Worm (Caenorhabditis elegans) whole organism, L3 larva: Measurements from ENCODE around the gene C08F1.8.
"Not testable (repeated sequence)": the region's sequence is repeated elsewhere in the genome, so short reads cannot be mapped to it uniquely, and the experiment has no call there.

Experiments
- R02D3.7 ChIP-seq: fragments of 150-350 bp; optimal IDR thresholded peaks from 2 replicates; lab custom pipeline; 2014; ENCODE audit warnings: missing biosample characterization, missing genetic modification characterization
- ZK546.5 ChIP-seq: sonication (generic microtip); optimal IDR thresholded peaks from 2 replicates; lab custom pipeline; 2017; ENCODE audit warnings: missing biosample characterization, missing genetic modification characterization
- aly-2 ChIP-seq: fragments of 150-350 bp; optimal IDR thresholded peaks from 2 replicates; lab custom pipeline; 2014; ENCODE audit warnings: missing biosample characterization, missing genetic modification characterization
- ama-1 ChIP-seq: fragments of 150-350 bp; optimal IDR thresholded peaks from 2 replicates; lab custom pipeline; 2018
- ceh-16 ChIP-seq: sonication (generic microtip); optimal IDR thresholded peaks from 2 replicates; lab custom pipeline; 2017; ENCODE audit warnings: missing biosample characterization, missing genetic modification characterization
- ceh-28 ChIP-seq: fragments of 150-350 bp; optimal IDR thresholded peaks from 2 replicates; lab custom pipeline; 2014; ENCODE audit warnings: missing biosample characterization, missing genetic modification reagents, missing genetic modification characterization
- ceh-82 ChIP-seq: fragments of 150-350 bp; optimal IDR thresholded peaks from 2 replicates; lab custom pipeline; 2014; ENCODE audit warnings: missing biosample characterization, missing genetic modification characterization
- ceh-9 ChIP-seq: sonication (generic microtip); optimal IDR thresholded peaks from 2 replicates; lab custom pipeline; 2018; ENCODE audit warnings: missing biosample characterization, missing genetic modification characterization
- daf-12 ChIP-seq: fragments of 150-350 bp; optimal IDR thresholded peaks from 2 replicates; lab custom pipeline; 2014; ENCODE audit warnings: missing biosample characterization, missing genetic modification reagents, missing genetic modification characterization
- egl-27 ChIP-seq: sonication (generic microtip); optimal IDR thresholded peaks from 4 replicates; lab custom pipeline; 2017; ENCODE audit warnings: missing biosample characterization, missing genetic modification reagents, missing genetic modification characterization
- egl-5 ChIP-seq: fragments of 150-350 bp; optimal IDR thresholded peaks from 2 replicates; lab custom pipeline; 2017; ENCODE audit warnings: missing biosample characterization, missing genetic modification reagents, missing genetic modification characterization, inconsistent platforms
- elt-1 ChIP-seq: fragments of 150-350 bp; optimal IDR thresholded peaks from 2 replicates; lab custom pipeline; 2014; ENCODE audit warnings: missing biosample characterization, missing genetic modification characterization
- elt-2 ChIP-seq: sonication (generic microtip); optimal IDR thresholded peaks from 2 replicates; lab custom pipeline; 2016; ENCODE audit warnings: missing genetic modification reagents, mild to moderate bottlenecking, missing genetic modification characterization, missing compliant biosample characterization
- elt-3 ChIP-seq, 3 experiments: fragments of 150-350 bp in 1 of 3; sonication (generic microtip) in 2 of 3; optimal IDR thresholded peaks; 2 replicates in 2 of 3; 4 replicates in 1 of 3; lab custom pipeline; 2014 to 2017; ENCODE audit warnings: missing biosample characterization in 3 of 3, missing genetic modification characterization in 3 of 3
- eor-1 ChIP-seq, 2 experiments: fragments of 150-350 bp; optimal IDR thresholded peaks; 2 replicates each; lab custom pipeline; 2014 to 2018; ENCODE audit warnings: missing biosample characterization in 2 of 2, missing genetic modification characterization in 2 of 2
- fkh-10 ChIP-seq: sonication (generic microtip); optimal IDR thresholded peaks from 2 replicates; lab custom pipeline; 2017; ENCODE audit warnings: missing biosample characterization, missing genetic modification reagents, missing genetic modification characterization
- fkh-2 ChIP-seq: fragments of 150-350 bp; optimal IDR thresholded peaks from 2 replicates; lab custom pipeline; 2014; ENCODE audit warnings: missing biosample characterization, missing genetic modification reagents, missing genetic modification characterization
- fos-1 ChIP-seq: fragments of 150-350 bp; optimal IDR thresholded peaks from 2 replicates; lab custom pipeline; 2014; ENCODE audit warnings: missing biosample characterization, missing genetic modification characterization
- hmg-11 ChIP-seq: sonication (generic microtip); optimal IDR thresholded peaks from 2 replicates; lab custom pipeline; 2016; ENCODE audit warnings: missing genetic modification characterization, missing compliant biosample characterization
- jun-1 ChIP-seq: fragments of 150-350 bp; optimal IDR thresholded peaks from 2 replicates; lab custom pipeline; 2014; ENCODE audit warnings: missing biosample characterization, missing genetic modification reagents, missing genetic modification characterization
- lin-15B ChIP-seq: fragments of 150-350 bp; optimal IDR thresholded peaks from 2 replicates; lab custom pipeline; 2014; ENCODE audit warnings: missing biosample characterization, missing genetic modification characterization
- lin-39 ChIP-seq: fragments of 150-350 bp; optimal IDR thresholded peaks from 2 replicates; lab custom pipeline; 2018; ENCODE audit warnings: missing biosample characterization, missing genetic modification reagents, missing genetic modification characterization
- lsy-12 ChIP-seq: sonication (generic microtip); optimal IDR thresholded peaks from 2 replicates; lab custom pipeline; 2016; ENCODE audit warnings: mild to moderate bottlenecking, missing genetic modification characterization, missing compliant biosample characterization
- mdl-1 ChIP-seq: fragments of 150-350 bp; optimal IDR thresholded peaks from 2 replicates; lab custom pipeline; 2014; ENCODE audit warnings: missing biosample characterization, missing genetic modification characterization
- mml-1 ChIP-seq: fragments of 150-350 bp; sonication (generic microtip); optimal IDR thresholded peaks from 3 replicates; lab custom pipeline; 2014; ENCODE audit warnings: missing biosample characterization, missing genetic modification characterization
- nfya-1 ChIP-seq: sonication (generic microtip); optimal IDR thresholded peaks from 2 replicates; lab custom pipeline; 2017; ENCODE audit warnings: missing genetic modification characterization, mild to moderate bottlenecking, missing compliant biosample characterization, antibody characterized with exemption, moderate library complexity; ENCODE audit not compliant: insufficient read depth
- nhr-11 ChIP-seq: fragments of 150-350 bp; optimal IDR thresholded peaks from 2 replicates; lab custom pipeline; 2014; ENCODE audit warnings: missing biosample characterization, missing genetic modification characterization
- nhr-12 ChIP-seq: fragments of 150-350 bp; optimal IDR thresholded peaks from 2 replicates; lab custom pipeline; 2014; ENCODE audit warnings: missing biosample characterization, missing genetic modification characterization
- nhr-237 ChIP-seq: fragments of 150-350 bp; optimal IDR thresholded peaks from 2 replicates; lab custom pipeline; 2014; ENCODE audit warnings: missing biosample characterization, missing genetic modification characterization
- nhr-25 ChIP-seq: sonication (generic microtip); optimal IDR thresholded peaks from 2 replicates; lab custom pipeline; 2017; ENCODE audit warnings: missing biosample characterization, missing genetic modification characterization
- nhr-28 ChIP-seq: fragments of 150-350 bp; optimal IDR thresholded peaks from 2 replicates; lab custom pipeline; 2014; ENCODE audit warnings: missing biosample characterization, missing genetic modification characterization
- nhr-43 ChIP-seq: sonication (generic microtip); optimal IDR thresholded peaks from 2 replicates; lab custom pipeline; 2016; ENCODE audit warnings: mild to moderate bottlenecking, missing genetic modification characterization, missing compliant biosample characterization; ENCODE audit not compliant: poor library complexity, severe bottlenecking
- nhr-67 ChIP-seq: fragments of 150-350 bp; optimal IDR thresholded peaks from 2 replicates; lab custom pipeline; 2014; ENCODE audit warnings: missing biosample characterization, missing genetic modification characterization
- nhr-77 ChIP-seq: fragments of 150-350 bp; optimal IDR thresholded peaks from 2 replicates; lab custom pipeline; 2014; ENCODE audit warnings: missing biosample characterization, missing genetic modification characterization
- pha-4 ChIP-seq: fragments of 150-350 bp; optimal IDR thresholded peaks from 2 replicates; lab custom pipeline; 2014; ENCODE audit warnings: missing biosample characterization, missing genetic modification reagents, missing genetic modification characterization
- pqm-1 ChIP-seq: fragments of 150-350 bp; optimal IDR thresholded peaks from 2 replicates; lab custom pipeline; 2017; ENCODE audit warnings: missing biosample characterization, missing genetic modification characterization, inconsistent platforms
- sea-2 ChIP-seq: fragments of 150-350 bp; sonication (generic microtip); optimal IDR thresholded peaks from 4 replicates; lab custom pipeline; 2014; ENCODE audit warnings: missing biosample characterization, missing genetic modification reagents, missing genetic modification characterization
- skn-1 ChIP-seq: fragments of 150-350 bp; optimal IDR thresholded peaks from 2 replicates; lab custom pipeline; 2014; ENCODE audit warnings: missing biosample characterization, missing genetic modification characterization
- snpc-4 ChIP-seq: fragments of 150-350 bp; optimal IDR thresholded peaks from 2 replicates; lab custom pipeline; 2014; ENCODE audit warnings: missing biosample characterization, missing genetic modification characterization
- unc-39 ChIP-seq: sonication (generic microtip); optimal IDR thresholded peaks from 4 replicates; lab custom pipeline; 2017; ENCODE audit warnings: missing biosample characterization, missing genetic modification characterization
- unc-62 ChIP-seq: fragments of 150-350 bp; sonication (generic microtip); optimal IDR thresholded peaks from 4 replicates; lab custom pipeline; 2014; ENCODE audit warnings: missing biosample characterization, missing genetic modification reagents, missing genetic modification characterization
- zag-1 ChIP-seq: fragments of 150-350 bp; optimal IDR thresholded peaks from 2 replicates; lab custom pipeline; 2014; ENCODE audit warnings: missing biosample characterization, missing genetic modification characterization
- ztf-11 ChIP-seq: fragments of 150-350 bp; optimal IDR thresholded peaks from 2 replicates; lab custom pipeline; 2014; ENCODE audit warnings: missing biosample characterization, missing genetic modification characterization

The C08F1.8 gene

DNA sequence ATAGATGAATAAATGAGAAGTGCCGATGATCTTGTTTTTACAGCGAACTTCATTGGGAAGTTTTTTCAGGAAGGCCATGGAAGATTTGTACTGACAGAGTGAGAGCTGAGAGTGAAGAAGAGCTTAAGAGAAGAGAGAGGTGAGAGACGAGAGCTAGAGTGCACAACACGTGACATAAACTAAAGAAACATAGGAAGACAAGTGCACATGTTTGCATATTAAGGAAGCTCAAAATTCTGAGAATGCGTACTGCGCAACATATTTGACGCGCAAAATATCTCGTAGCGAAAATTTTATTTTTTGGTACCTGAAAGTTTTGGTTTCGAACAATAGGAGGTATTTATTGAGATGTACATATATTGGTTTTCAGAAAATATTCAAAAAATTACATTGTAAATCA is at the start of gene C08F1.8:
C08F1.8 (minus strand) TSS at position 101 of the 400 bp plus-strand sequence.
- TF ChIP-seq lsy-12 (tag; lab: Kevin White, UChicago) (no peak), elt-1 (tag; lab: Kevin White, UChicago) (no peak), fkh-10 (GFP tag; lab: Kevin White, UChicago) (no peak), ama-1 (lab: Kevin White, UChicago) (no peak), ceh-82 (tag; lab: Kevin White, UChicago) (no peak), nhr-77 (no peak), elt-2 (tag; lab: Kevin White, UChicago) (no peak), elt-3 (tag; optimal IDR thresholded peaks at IDR 0.05; lab: Kevin White, UChicago) (no peak), ZK546.5 (tag; lab: Kevin White, UChicago) (no peak), snpc-4 (no peak), unc-62 (GFP tag; lab: Kevin White, UChicago) (no peak), jun-1 (tag; lab: Kevin White, UChicago) (no peak), eor-1 (tag; optimal IDR thresholded peaks at IDR 0.05; lab: Kevin White, UChicago) (no peak)

DNA sequence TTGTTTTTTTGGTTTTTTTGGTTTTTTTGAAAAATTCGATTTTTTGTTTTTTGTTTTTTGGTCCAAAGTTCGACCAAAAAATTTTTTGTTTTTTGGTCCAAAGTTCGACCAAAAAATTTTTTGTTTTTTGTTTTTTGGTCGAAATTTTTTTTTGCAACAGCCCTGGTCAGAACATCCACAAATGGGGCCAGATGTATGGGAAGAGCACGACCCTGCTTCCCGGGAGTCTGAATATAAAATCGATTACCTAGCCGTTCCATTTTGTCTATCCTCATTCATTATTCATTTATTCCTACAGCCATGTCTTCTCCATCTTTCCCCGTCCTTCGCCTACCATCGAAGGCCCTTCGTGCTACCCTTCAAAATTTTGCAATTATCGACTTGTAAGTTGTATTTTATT is 46.0 kb upstream of the C08F1.8 start, which contains the start of gene fbxb-95:
fbxb-95 (plus strand) TSS at position 301 of the 400 bp plus-strand sequence.
- not testable (repeated sequence) for TF ChIP-seq nhr-12 (tag; lab: Kevin White, UChicago); fos-1 (tag; lab: Kevin White, UChicago); ama-1 (lab: Kevin White, UChicago)

- TF ChIP-seq unc-39 (tag; lab: Kevin White, UChicago) (no peak), aly-2 (tag; lab: Kevin White, UChicago) (no peak), ceh-28 (tag; lab: Kevin White, UChicago) (no peak), pha-4 (no peak), eor-1 (tag; optimal IDR thresholded peaks at IDR 0.05; lab: Kevin White, UChicago) (no peak), zag-1 (tag; lab: Kevin White, UChicago) (no peak), nfya-1 (tag; lab: Kevin White, UChicago) (no peak), nhr-43 (no peak), R02D3.7 (tag; lab: Kevin White, UChicago) (no peak), nhr-67 (no peak), ama-1 (lab: Kevin White, UChicago) (no peak), unc-62 (GFP tag; lab: Kevin White, UChicago) (no peak), lin-15B (tag; lab: Kevin White, UChicago) (no peak), daf-12 (tag; lab: Kevin White, UChicago) (no peak), egl-27 (tag; lab: Kevin White, UChicago) (no peak), nhr-25 (tag; lab: Kevin White, UChicago) (no peak)
Measured at ce11 chrII:1852503-1852902, 44.4 kb upstream of the C08F1.8 start, which contains the start of gene C52E2.2. C52E2.2 (plus strand) TSS chrII:1852803.

DNA sequence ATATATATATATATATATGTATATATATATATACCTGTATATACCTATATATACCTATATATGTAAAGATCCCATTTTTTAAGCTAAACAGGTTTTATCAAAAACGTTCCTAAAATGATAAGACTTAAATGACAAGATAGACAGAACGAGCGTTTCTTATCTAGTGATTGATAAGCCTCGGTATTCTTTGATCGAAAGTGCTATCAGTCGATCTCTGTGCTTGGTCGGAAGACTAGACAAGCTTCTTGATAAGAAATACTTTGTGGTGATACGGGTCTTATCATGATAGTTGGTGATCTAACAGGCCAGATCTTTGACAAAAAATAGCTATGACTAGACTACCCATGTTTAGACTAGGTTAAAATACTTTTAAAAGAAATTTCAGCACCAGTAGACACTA is 43.6 kb upstream of the C08F1.8 start:
- TF ChIP-seq nhr-67 (no peak), nhr-77 (no peak), lin-39 (tag; lab: Kevin White, UChicago) (no peak), mml-1 (tag; lab: Kevin White, UChicago) (no peak), ceh-82 (tag; lab: Kevin White, UChicago) (no peak), fos-1 (tag; lab: Kevin White, UChicago) (no peak), egl-5 (tag; lab: Kevin White, UChicago) (no peak), nhr-43 (peak; percentile 85), ceh-16 (no peak), nhr-25 (tag; lab: Kevin White, UChicago) (no peak), zag-1 (tag; lab: Kevin White, UChicago) (no peak), nhr-237 (tag; lab: Kevin White, UChicago) (no peak), ceh-28 (tag; lab: Kevin White, UChicago) (no peak), daf-12 (tag; lab: Kevin White, UChicago) (no peak), sea-2 (GFP tag; lab: Kevin White, UChicago) (no peak), nhr-28 (tag; lab: Kevin White, UChicago) (no peak), fkh-2 (tag; lab: Kevin White, UChicago) (no peak), pqm-1 (tag; lab: Kevin White, UChicago) (peak; percentile 99), ama-1 (lab: Kevin White, UChicago) (no peak), skn-1 (no peak), R02D3.7 (tag; lab: Kevin White, UChicago) (no peak), eor-1 (tag; optimal IDR thresholded peaks at IDR 0.05; lab: Kevin White, UChicago) (no peak), unc-39 (tag; lab: Kevin White, UChicago) (no peak), jun-1 (tag; lab: Kevin White, UChicago) (peak; percentile 96), lin-15B (tag; lab: Kevin White, UChicago) (no peak), nhr-11 (tag; lab: Kevin White, UChicago) (no peak), hmg-11 (tag; lab: Kevin White, UChicago) (no peak), snpc-4 (no peak), fkh-10 (GFP tag; lab: Kevin White, UChicago) (no peak), mdl-1 (tag; lab: Kevin White, UChicago) (no peak), ztf-11 (tag; lab: Kevin White, UChicago) (no peak), ceh-9 (no peak), elt-3 (tag; optimal IDR thresholded peaks at IDR 0.05; lab: Kevin White, UChicago) (no peak), egl-27 (tag; lab: Kevin White, UChicago) (peak; percentile 44), elt-2 (tag; lab: Kevin White, UChicago) (peak; percentile 100), pha-4 (peak; percentile 52), unc-62 (GFP tag; lab: Kevin White, UChicago) (no peak), lsy-12 (tag; lab: Kevin White, UChicago) (no peak)
